Worm (Caenorhabditis elegans): ENCODE results near the gene oac-32.

- TF ChIP-seq lir-3 (tag; optimal IDR thresholded peaks at IDR 0.05; ENCODE audit: poor library complexity): no peak
- TF ChIP-seq lin-39 (tag; optimal IDR thresholded peaks at IDR 0.05): no peak
- no peak for TF ChIP-seq pag-3 (tag; optimal IDR thresholded peaks at IDR 0.05; ENCODE audit: borderline replicate concordance, insufficient read depth)
- TF ChIP-seq pax-3 (tag; optimal IDR thresholded peaks at IDR 0.05): no peak
- TF ChIP-seq snpc-4 (tag; optimal IDR thresholded peaks at IDR 0.05): no peak
- no peak for TF ChIP-seq jun-1 (tag; optimal IDR thresholded peaks at IDR 0.05)
- TF ChIP-seq unc-130 (tag; optimal IDR thresholded peaks at IDR 0.05): no peak
- TF ChIP-seq aly-2 (tag; optimal IDR thresholded peaks at IDR 0.05): no peak
These were observed 39.6 kb downstream of the oac-32 start, which contains the start of gene sru-28 for ce11 chrV:1505995-1506394.

All from whole organism, L1 larva.